Worm (Caenorhabditis elegans): ENCODE data around the gene sgnh-1.

Gene sgnh-1

DNA sequence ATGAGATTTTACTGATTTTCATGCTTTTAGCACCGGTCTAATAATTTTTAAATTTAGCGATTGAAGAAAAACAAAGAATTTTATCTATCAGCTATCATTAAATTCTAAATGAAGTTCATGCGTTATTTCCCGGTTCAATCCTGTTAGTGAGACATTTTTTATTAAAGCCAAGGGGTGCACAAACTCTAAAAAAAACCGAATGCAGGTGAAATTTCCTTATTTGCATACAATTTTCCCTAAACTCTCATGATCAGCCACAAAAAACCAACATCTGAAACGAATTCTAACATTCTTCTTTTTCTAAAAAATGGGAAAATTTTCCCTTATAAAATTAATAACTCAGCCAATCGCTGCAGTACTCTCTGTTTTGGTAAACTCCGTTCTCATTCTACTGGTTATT, 23.4 kb downstream of the sgnh-1 start, which contains the start of gene str-156:
Gene str-156, plus strand, starts transcription at position 301 of the 400 bp plus-strand sequence.
- TF ChIP-seq snpc-4 (tag; optimal IDR thresholded peaks at IDR 0.05), result no peak
- TF ChIP-seq ceh-28 (tag; optimal IDR thresholded peaks at IDR 0.05), result no peak
- TF ChIP-seq tra-1 (GFP tag; IDR thresholded peaks at IDR 0.05), result no peak
- no peak for TF ChIP-seq nhr-25 (tag; optimal IDR thresholded peaks at IDR 0.05; ENCODE audit: borderline replicate concordance, insufficient read depth)
- TF ChIP-seq dmd-9 (GFP tag; IDR thresholded peaks at IDR 0.05), result no peak
- no peak for TF ChIP-seq nhr-28 (tag; optimal IDR thresholded peaks at IDR 0.05)
- TF ChIP-seq F49E8.2 (tag; optimal IDR thresholded peaks at IDR 0.05; ENCODE audit: borderline replicate concordance), result no peak
- no peak for TF ChIP-seq hlh-11 (tag; optimal IDR thresholded peaks at IDR 0.05)
- TF ChIP-seq F26F4.8 (GFP tag; conservative IDR thresholded peaks at IDR 0.05), result no peak
- TF ChIP-seq ctbp-1 (GFP tag; IDR thresholded peaks at IDR 0.05), result no peak

DNA sequence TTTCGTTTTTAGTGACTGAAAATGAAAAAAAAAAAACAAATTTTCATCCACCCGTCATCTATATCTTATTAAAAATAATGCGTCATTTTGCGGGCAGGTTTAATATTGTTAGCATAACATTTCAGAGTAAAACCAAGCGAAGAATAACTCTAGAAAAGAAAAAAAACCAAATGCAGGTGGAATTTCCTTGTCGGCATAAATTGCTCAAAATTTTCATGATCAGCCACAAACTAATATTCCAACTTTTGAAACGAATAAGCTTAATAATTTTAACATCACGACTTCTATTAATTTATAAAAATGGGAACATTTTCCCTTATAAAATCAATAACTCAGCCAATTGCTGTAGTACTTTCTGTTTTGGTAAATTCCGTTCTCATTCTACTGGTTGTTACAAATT, 26.0 kb downstream of the sgnh-1 start, which contains the start of gene str-155:
Gene str-155, plus strand, starts transcription at position 301 of the 400 bp plus-strand sequence.
- TF ChIP-seq tag-97 (GFP tag; IDR thresholded peaks at IDR 0.05), result no peak
- peak in 1 of 2 experiments; percentile 65 for TF ChIP-seq unc-62 (GFP tag; optimal IDR thresholded peaks at IDR 0.05 in 1 of 2)
- no peak for TF ChIP-seq unc-62 (tag; optimal IDR thresholded peaks at IDR 0.05)

DNA sequence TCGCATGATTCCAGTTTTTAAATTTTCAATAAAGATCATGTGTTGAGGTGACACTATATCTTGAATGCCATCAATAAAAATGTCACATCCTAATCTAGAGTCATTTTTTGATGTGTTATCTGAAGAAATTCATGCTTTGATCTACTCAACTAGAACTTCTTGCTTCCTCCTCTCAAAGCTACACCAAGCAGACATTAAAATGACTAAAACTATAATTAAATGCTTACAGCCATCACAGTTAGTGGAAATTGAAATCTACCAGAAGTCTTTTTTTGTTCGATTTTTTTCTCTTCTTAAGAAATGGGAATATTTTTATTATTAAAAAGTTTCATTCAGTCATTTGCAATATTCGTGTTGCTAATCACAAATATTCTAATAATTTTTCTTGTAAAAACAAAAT, 28.1 kb downstream of the sgnh-1 start, which contains the start of gene str-158:
Gene str-158, plus strand, starts transcription at position 301 of the 400 bp plus-strand sequence.
- no peak for TF ChIP-seq nhr-10 (tag; optimal IDR thresholded peaks at IDR 0.05)
- TF ChIP-seq T20F7.1 (GFP tag; optimal IDR thresholded peaks at IDR 0.05), result no peak
- no peak for TF ChIP-seq ceh-28 (tag; optimal IDR thresholded peaks at IDR 0.05)
- no peak for TF ChIP-seq zfp-3 (GFP tag; conservative IDR thresholded peaks at IDR 0.05)
- TF ChIP-seq mes-2 (tag; optimal IDR thresholded peaks at IDR 0.05; ENCODE audit: poor library complexity, severe bottlenecking), result no peak
- TF ChIP-seq F37D6.2 (tag; optimal IDR thresholded peaks at IDR 0.05), result no peak
- no peak for TF ChIP-seq dve-1 (tag; optimal IDR thresholded peaks at IDR 0.05; ENCODE audit: insufficient read depth)
- no peak for TF ChIP-seq nhr-76 (tag; optimal IDR thresholded peaks at IDR 0.05)
- TF ChIP-seq hlh-30 (tag; optimal IDR thresholded peaks at IDR 0.05; ENCODE audit: insufficient read depth), result no peak
- TF ChIP-seq lir-3 (tag; optimal IDR thresholded peaks at IDR 0.05), result no peak
- TF ChIP-seq tag-97 (GFP tag; IDR thresholded peaks at IDR 0.05), result no peak
- no peak for TF ChIP-seq ceh-82 (tag; optimal IDR thresholded peaks at IDR 0.05)
- TF ChIP-seq pha-4 (GFP tag; IDR thresholded peaks at IDR 0.05), result no peak
- no peak for TF ChIP-seq pha-4 (tag; optimal IDR thresholded peaks at IDR 0.05)
- TF ChIP-seq egl-43 (GFP tag; IDR thresholded peaks at IDR 0.05), result no peak
- TF ChIP-seq nhr-11 (tag; optimal IDR thresholded peaks at IDR 0.05), result no peak
- no peak for TF ChIP-seq ceh-44 (GFP tag; IDR thresholded peaks at IDR 0.05)
- no peak for TF ChIP-seq lin-29 (GFP tag; IDR thresholded peaks at IDR 0.05)
- no peak for TF ChIP-seq Y105C5A.15 (GFP tag; IDR thresholded peaks at IDR 0.05)
- no peak for TF ChIP-seq jun-1 (tag; optimal IDR thresholded peaks at IDR 0.05)
- TF ChIP-seq hif-1 (tag; optimal IDR thresholded peaks at IDR 0.05), result no peak

DNA sequence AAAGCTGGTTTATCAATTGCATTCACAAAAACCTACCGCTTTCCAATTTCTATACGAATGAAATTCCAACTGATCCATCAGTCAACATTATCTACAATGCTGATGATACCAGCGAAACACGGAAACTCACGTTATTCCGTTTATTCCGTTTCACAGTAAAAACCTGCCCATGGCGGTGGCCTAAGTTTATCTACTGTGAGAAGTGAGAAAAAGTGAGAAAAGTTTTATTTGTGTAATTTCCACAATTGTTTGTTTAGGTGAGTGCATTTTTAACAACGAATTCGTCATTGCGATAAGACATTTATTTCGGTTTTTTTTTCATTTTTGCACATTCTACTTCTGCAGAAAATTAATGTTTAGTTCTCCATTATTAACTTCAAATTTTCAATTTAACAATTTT, 40.3 kb downstream of the sgnh-1 start, which contains the start of gene Y9C9A.8:
Gene Y9C9A.8, plus strand, starts transcription at position 301 of the 400 bp plus-strand sequence.
- TF ChIP-seq daf-16 (GFP tag; optimal IDR thresholded peaks at IDR 0.05) (no peak), daf-16 (tag; optimal IDR thresholded peaks at IDR 0.05) (peak; percentile 30), hmg-1.1 (GFP tag; IDR thresholded peaks at IDR 0.05) (no peak)
